Worm (Caenorhabditis elegans): Measurements from ENCODE around the gene Y80D3A.8.

Y80D3A.8 gene

ce11 chrV:18940341-18940740, at the start of gene Y80D3A.8:
Y80D3A.8 (plus strand) TSS chrV:18940641.
- no peak for TF ChIP-seq unc-62 (GFP tag; optimal IDR thresholded peaks at IDR 0.05)

ce11 chrV:18894924-18895388, 45.5 kb upstream of the Y80D3A.8 start, which contains the start of gene emb-4:
emb-4 (minus strand) TSS chrV:18894974.
- TF ChIP-seq unc-62 (GFP tag; optimal IDR thresholded peaks at IDR 0.05): no peak

- TF ChIP-seq unc-62 (GFP tag; optimal IDR thresholded peaks at IDR 0.05): no peak
Measured at ce11 chrV:18900437-18900836, 40.0 kb upstream of the Y80D3A.8 start, which contains the start of gene nhr-243. nhr-243 (minus strand) TSS chrV:18900537.

ce11 chrV:18901530-18901929, 38.9 kb upstream of the Y80D3A.8 start:
- no peak for TF ChIP-seq unc-62 (GFP tag; optimal IDR thresholded peaks at IDR 0.05)

- TF ChIP-seq unc-62 (GFP tag; optimal IDR thresholded peaks at IDR 0.05): no peak
Measured at ce11 chrV:18903472-18903871, 37.0 kb upstream of the Y80D3A.8 start, which contains the start of gene mihp-2. mihp-2 (plus strand) TSS chrV:18903772.

ce11 chrV:18907519-18907918, 32.9 kb upstream of the Y80D3A.8 start:
- no peak for TF ChIP-seq unc-62 (GFP tag; optimal IDR thresholded peaks at IDR 0.05)

ce11 chrV:18909682-18910081, 30.8 kb upstream of the Y80D3A.8 start:
- TF ChIP-seq unc-62 (GFP tag; optimal IDR thresholded peaks at IDR 0.05): no peak

- no peak for TF ChIP-seq unc-62 (GFP tag; optimal IDR thresholded peaks at IDR 0.05)
Measured at ce11 chrV:18911736-18912135, 28.7 kb upstream of the Y80D3A.8 start, which contains the start of gene cyp-42A1. cyp-42A1 (plus strand) TSS chrV:18912036.

ce11 chrV:18912555-18912954, 27.9 kb upstream of the Y80D3A.8 start:
- no peak for TF ChIP-seq unc-62 (GFP tag; optimal IDR thresholded peaks at IDR 0.05)

ce11 chrV:18913120-18913519, 27.3 kb upstream of the Y80D3A.8 start:
- no peak for TF ChIP-seq unc-62 (GFP tag; optimal IDR thresholded peaks at IDR 0.05)

- TF ChIP-seq unc-62 (GFP tag; optimal IDR thresholded peaks at IDR 0.05): no peak
Measured at ce11 chrV:18917396-18917795, 23.0 kb upstream of the Y80D3A.8 start.

ce11 chrV:18930748-18931147, 9.7 kb upstream of the Y80D3A.8 start:
- no peak for TF ChIP-seq unc-62 (GFP tag; optimal IDR thresholded peaks at IDR 0.05)

- no peak for TF ChIP-seq unc-62 (GFP tag; optimal IDR thresholded peaks at IDR 0.05)
Measured at ce11 chrV:18931279-18931678, 9.2 kb upstream of the Y80D3A.8 start, which contains the start of gene ptr-22. ptr-22 (minus strand) TSS chrV:18931379.

ce11 chrV:18934539-18934938, 5.9 kb upstream of the Y80D3A.8 start:
- TF ChIP-seq unc-62 (GFP tag; optimal IDR thresholded peaks at IDR 0.05): no peak

ce11 chrV:18937578-18937977, 2.9 kb upstream of the Y80D3A.8 start:
- no peak for TF ChIP-seq unc-62 (GFP tag; optimal IDR thresholded peaks at IDR 0.05)

- no peak for TF ChIP-seq unc-62 (GFP tag; optimal IDR thresholded peaks at IDR 0.05)
Measured at ce11 chrV:18957267-18957843, 16.9 kb downstream of the Y80D3A.8 start, which contains the start of gene hrg-10. hrg-10 (minus strand) TSS chrV:18957317.

ce11 chrV:18960072-18960471, 19.6 kb downstream of the Y80D3A.8 start, which contains the start of gene ztf-20:
ztf-20 (minus strand) TSS chrV:18960172.
- TF ChIP-seq unc-62 (GFP tag; optimal IDR thresholded peaks at IDR 0.05): no peak

Measured in whole organism, dauer.